Worm (Caenorhabditis elegans) whole organism, young adult: ENCODE data around the gene cld-9.
A peak's percentile ranks its signal among the peaks of the same experiment; 100 is the strongest.

Source experiments
- B0035.1 ChIP-seq: sonication (generic microtip); optimal IDR thresholded peaks from 2 replicates; lab custom pipeline; 2016; ENCODE audit warnings: missing genetic modification characterization, mild to moderate bottlenecking, missing compliant biosample characterization, missing genotype, missing genetic modification reagents
- B0261.1 ChIP-seq: sonication (generic microtip); optimal IDR thresholded peaks from 2 replicates; lab custom pipeline; 2016; ENCODE audit warnings: mild to moderate bottlenecking, missing genetic modification characterization, moderate library complexity, missing compliant biosample characterization
- C06A6.2 ChIP-seq: fragments of 200-800 bp; sonication (Bioruptor generic); conservative IDR thresholded peaks from 2 replicates; pipeline ENCODE4 v1.3.6; 2022; ENCODE audit warnings: missing genetic modification characterization, missing compliant biosample characterization
- C17E4.6 ChIP-seq: fragments of 200-800 bp; sonication (Bioruptor generic); IDR thresholded peaks from 2 replicates; pipeline ENCODE4 v1.3.6; 2022; ENCODE audit warnings: missing genetic modification reagents, missing genetic modification characterization, missing compliant biosample characterization
- F10E7.11 ChIP-seq: sonication (generic microtip); optimal IDR thresholded peaks from 2 replicates; lab custom pipeline; 2017; ENCODE audit warnings: mild to moderate bottlenecking, missing genetic modification characterization, moderate library complexity, missing compliant biosample characterization
- F23B12.7 ChIP-seq: sonication (generic microtip); optimal IDR thresholded peaks from 2 replicates; lab custom pipeline; 2017; ENCODE audit warnings: missing genetic modification characterization, mild to moderate bottlenecking, missing compliant biosample characterization, antibody characterized with exemption, moderate library complexity; ENCODE audit not compliant: insufficient read depth
- F57A8.1 ChIP-seq: fragments of 200-800 bp; sonication (Bioruptor generic); optimal IDR thresholded peaks from 2 replicates; lab custom pipeline; 2018; ENCODE audit warnings: mild to moderate bottlenecking, missing genetic modification characterization, moderate library complexity, missing compliant biosample characterization
- K12H6.12 ChIP-seq: fragments of 200-800 bp; sonication (Bioruptor generic); optimal IDR thresholded peaks from 2 replicates; lab custom pipeline; 2018; ENCODE audit warnings: mild to moderate bottlenecking, missing genetic modification characterization, missing compliant biosample characterization
- T07F8.4 ChIP-seq: sonication (generic microtip); optimal IDR thresholded peaks from 2 replicates; lab custom pipeline; 2016; ENCODE audit warnings: mild to moderate bottlenecking, missing genetic modification characterization, moderate library complexity, missing compliant biosample characterization
- Y53G8AR.9 ChIP-seq: fragments of 200-800 bp; sonication (Bioruptor generic); conservative IDR thresholded peaks from 2 replicates; pipeline ENCODE4 v1.3.6; 2022; ENCODE audit warnings: missing genetic modification reagents, missing genetic modification characterization, missing compliant biosample characterization
- Y79H2A.3 ChIP-seq: fragments of 200-800 bp; sonication (Bioruptor generic); conservative IDR thresholded peaks from 2 replicates; pipeline ENCODE4 v1.3.6; 2022; ENCODE audit warnings: missing genetic modification reagents, missing genetic modification characterization, missing compliant biosample characterization
- akir-1 ChIP-seq: fragments of 200-800 bp; sonication (Bioruptor generic); optimal IDR thresholded peaks from 2 replicates; lab custom pipeline; 2018; ENCODE audit warnings: mild to moderate bottlenecking, missing genetic modification characterization, moderate library complexity, missing compliant biosample characterization
- attf-5 ChIP-seq: fragments of 200-800 bp; sonication (Bioruptor generic); optimal IDR thresholded peaks from 2 replicates; lab custom pipeline; 2018; ENCODE audit warnings: mild to moderate bottlenecking, missing genetic modification characterization, missing compliant biosample characterization
- ccch-3 ChIP-seq: fragments of 200-800 bp; sonication (Bioruptor generic); optimal IDR thresholded peaks from 2 replicates; lab custom pipeline; 2018; ENCODE audit warnings: mild to moderate bottlenecking, missing genetic modification characterization, missing compliant biosample characterization
- cebp-2 ChIP-seq: fragments of 200-800 bp; sonication (Bioruptor generic); IDR thresholded peaks from 2 replicates; pipeline ENCODE4 v1.3.6; 2022; ENCODE audit warnings: missing genetic modification characterization, missing compliant biosample characterization
- ceh-27 ChIP-seq: fragments of 200-800 bp; sonication (Bioruptor generic); optimal IDR thresholded peaks from 2 replicates; lab custom pipeline; 2018; ENCODE audit warnings: mild to moderate bottlenecking, missing genetic modification characterization, moderate library complexity, missing compliant biosample characterization
- ceh-40 ChIP-seq: fragments of 200-800 bp; sonication (Bioruptor generic); IDR thresholded peaks from 2 replicates; pipeline ENCODE4 v1.3.6; 2022; ENCODE audit warnings: missing genetic modification characterization, missing compliant biosample characterization
- die-1 ChIP-seq: sonication (generic microtip); optimal IDR thresholded peaks from 2 replicates; lab custom pipeline; 2016; ENCODE audit warnings: missing genotype, mild to moderate bottlenecking, missing genetic modification characterization, missing compliant biosample characterization
- dox-1 ChIP-seq: fragments of 200-800 bp; sonication (Bioruptor generic); IDR thresholded peaks from 2 replicates; pipeline ENCODE4 v1.3.6; 2022; ENCODE audit warnings: missing genetic modification reagents, missing genetic modification characterization, missing compliant biosample characterization
- dpff-1 ChIP-seq: sonication (generic microtip); optimal IDR thresholded peaks from 2 replicates; lab custom pipeline; 2017; ENCODE audit warnings: mild to moderate bottlenecking, missing genetic modification characterization, missing compliant biosample characterization
- dpl-1 ChIP-seq: fragments of 150-350 bp; optimal IDR thresholded peaks from 2 replicates; lab custom pipeline; 2014; ENCODE audit warnings: missing biosample characterization, missing genetic modification reagents, missing genetic modification characterization
- egl-18 ChIP-seq: fragments of 200-800 bp; sonication (Bioruptor generic); IDR thresholded peaks from 2 replicates; pipeline ENCODE4 v1.3.6; 2022; ENCODE audit warnings: missing genetic modification reagents, missing genetic modification characterization, missing compliant biosample characterization
- egrh-3 ChIP-seq: fragments of 200-800 bp; sonication (Bioruptor generic); IDR thresholded peaks from 2 replicates; pipeline ENCODE4 v1.3.6; 2022; ENCODE audit warnings: missing genetic modification reagents, missing genetic modification characterization, missing compliant biosample characterization
- him-1 ChIP-seq: sonication (generic microtip); optimal IDR thresholded peaks from 2 replicates; lab custom pipeline; 2016; ENCODE audit warnings: missing genotype, missing genetic modification reagents, missing genetic modification characterization, missing compliant biosample characterization
- hlh-26 ChIP-seq: fragments of 200-800 bp; sonication (Bioruptor generic); conservative IDR thresholded peaks from 2 replicates; pipeline ENCODE4 v1.3.6; 2022; ENCODE audit warnings: missing genetic modification reagents, missing genetic modification characterization, missing compliant biosample characterization
- hmg-1.2 ChIP-seq: fragments of 200-800 bp; sonication (Bioruptor generic); IDR thresholded peaks from 2 replicates; pipeline ENCODE4 v1.3.6; 2022; ENCODE audit warnings: missing genetic modification reagents, missing genetic modification characterization, missing compliant biosample characterization
- hmg-20 ChIP-seq: fragments of 200-800 bp; sonication (Bioruptor generic); IDR thresholded peaks from 2 replicates; pipeline ENCODE4 v1.3.6; 2022; ENCODE audit warnings: missing genetic modification reagents, missing genetic modification characterization, missing compliant biosample characterization
- let-526 ChIP-seq: fragments of 200-800 bp; sonication (Bioruptor generic); IDR thresholded peaks from 2 replicates; pipeline ENCODE4 v1.3.6; 2022; ENCODE audit warnings: missing genetic modification reagents, missing genetic modification characterization, missing compliant biosample characterization
- let-607 ChIP-seq, 2 experiments: fragments of 200-800 bp in 1 of 2; sonication (Bioruptor generic) in 1 of 2; sonication (generic microtip) in 1 of 2; optimal IDR thresholded peaks; 2 replicates each; lab custom pipeline; 2016 to 2018; ENCODE audit warnings: mild to moderate bottlenecking in 2 of 2, missing compliant biosample characterization in 2 of 2, missing genetic modification characterization in 2 of 2, moderate library complexity in 2 of 2, missing genotype in 1 of 2
- lin-35 ChIP-seq, 3 experiments: fragments of 150-350 bp in 2 of 3; sonication (generic microtip) in 1 of 3; optimal IDR thresholded peaks; 2 replicates each; lab custom pipeline; 2014 to 2018; ENCODE audit warnings: missing biosample characterization in 3 of 3, missing genetic modification characterization in 3 of 3, missing genetic modification reagents in 3 of 3
- lin-54 ChIP-seq: fragments of 200-800 bp; sonication (Bioruptor generic); optimal IDR thresholded peaks from 2 replicates; lab custom pipeline; 2018; ENCODE audit warnings: mild to moderate bottlenecking, missing genetic modification characterization, missing compliant biosample characterization
- madf-3 ChIP-seq: fragments of 200-800 bp; sonication (Bioruptor generic); IDR thresholded peaks from 2 replicates; pipeline ENCODE4 v1.3.6; 2022; ENCODE audit warnings: missing genetic modification reagents, missing genetic modification characterization, missing compliant biosample characterization
- madf-6 ChIP-seq: fragments of 200-800 bp; sonication (Bioruptor generic); IDR thresholded peaks from 2 replicates; pipeline ENCODE4 v1.3.6; 2022; ENCODE audit warnings: missing genetic modification reagents, missing genetic modification characterization, missing compliant biosample characterization
- madf-8 ChIP-seq: fragments of 200-800 bp; sonication (Bioruptor generic); conservative IDR thresholded peaks from 2 replicates; pipeline ENCODE4 v1.3.6; 2022; ENCODE audit warnings: missing genetic modification reagents, missing genetic modification characterization, missing compliant biosample characterization
- nhr-179 ChIP-seq: sonication (generic microtip); optimal IDR thresholded peaks from 2 replicates; lab custom pipeline; 2016; ENCODE audit warnings: mild to moderate bottlenecking, missing genetic modification characterization, missing compliant biosample characterization
- nhr-27 ChIP-seq: fragments of 200-800 bp; sonication (Bioruptor generic); optimal IDR thresholded peaks from 2 replicates; lab custom pipeline; 2018; ENCODE audit warnings: mild to moderate bottlenecking, missing genetic modification characterization, moderate library complexity, missing compliant biosample characterization
- nhr-80 ChIP-seq: sonication (generic microtip); optimal IDR thresholded peaks from 2 replicates; lab custom pipeline; 2016; ENCODE audit warnings: missing genetic modification characterization, missing compliant biosample characterization
- rec-8 ChIP-seq, 2 experiments: sonication (generic microtip); optimal IDR thresholded peaks; 2 replicates each; lab custom pipeline; 2016; ENCODE audit warnings: mild to moderate bottlenecking in 2 of 2, missing genetic modification characterization in 2 of 2, missing genetic modification reagents in 2 of 2, missing genotype in 2 of 2, missing biosample characterization in 1 of 2, missing compliant biosample characterization in 1 of 2, moderate library complexity in 1 of 2
- sdz-38 ChIP-seq: sonication (generic microtip); optimal IDR thresholded peaks from 2 replicates; lab custom pipeline; 2016; ENCODE audit warnings: missing genotype, missing genetic modification characterization, missing compliant biosample characterization
- snpc-3.4 ChIP-seq: sonication (generic microtip); optimal IDR thresholded peaks from 2 replicates; lab custom pipeline; 2017; ENCODE audit warnings: missing genetic modification characterization, mild to moderate bottlenecking, missing compliant biosample characterization, antibody characterized with exemption, moderate library complexity, missing genotype, missing genetic modification reagents
- tbp1 ChIP-seq: fragments of 200-800 bp; sonication (Bioruptor generic); optimal IDR thresholded peaks from 2 replicates; lab custom pipeline; 2018; ENCODE audit warnings: mild to moderate bottlenecking, missing genetic modification characterization, missing compliant biosample characterization
- tbx-9 ChIP-seq: sonication (generic microtip); optimal IDR thresholded peaks from 2 replicates; lab custom pipeline; 2016; ENCODE audit warnings: borderline replicate concordance, missing genetic modification characterization, inconsistent platforms, missing compliant biosample characterization
- tlf-1 ChIP-seq: fragments of 200-800 bp; sonication (Bioruptor generic); optimal IDR thresholded peaks from 2 replicates; lab custom pipeline; 2018; ENCODE audit warnings: mild to moderate bottlenecking, missing genetic modification characterization, missing compliant biosample characterization
- zfh-2 ChIP-seq: fragments of 200-800 bp; sonication (Bioruptor generic); conservative IDR thresholded peaks from 2 replicates; pipeline ENCODE4 v1.3.6; 2022; ENCODE audit warnings: missing genetic modification reagents, missing genetic modification characterization, missing compliant biosample characterization
- zim-3 ChIP-seq: sonication (generic microtip); optimal IDR thresholded peaks from 2 replicates; lab custom pipeline; 2017; ENCODE audit warnings: mild to moderate bottlenecking, missing genetic modification characterization, moderate library complexity, missing compliant biosample characterization
- ztf-25 ChIP-seq: fragments of 200-800 bp; sonication (Bioruptor generic); IDR thresholded peaks from 2 replicates; pipeline ENCODE4 v1.3.6; 2022; ENCODE audit warnings: missing genetic modification reagents, missing genetic modification characterization, missing compliant biosample characterization
- ztf-26 ChIP-seq: sonication (generic microtip); optimal IDR thresholded peaks from 2 replicates; lab custom pipeline; 2017; ENCODE audit warnings: missing genetic modification characterization, missing compliant biosample characterization
- ztf-6 ChIP-seq: fragments of 200-800 bp; sonication (Bioruptor generic); IDR thresholded peaks from 2 replicates; pipeline ENCODE4 v1.3.6; 2022; ENCODE audit warnings: missing genetic modification reagents, missing genetic modification characterization, missing compliant biosample characterization

Gene cld-9

DNA sequence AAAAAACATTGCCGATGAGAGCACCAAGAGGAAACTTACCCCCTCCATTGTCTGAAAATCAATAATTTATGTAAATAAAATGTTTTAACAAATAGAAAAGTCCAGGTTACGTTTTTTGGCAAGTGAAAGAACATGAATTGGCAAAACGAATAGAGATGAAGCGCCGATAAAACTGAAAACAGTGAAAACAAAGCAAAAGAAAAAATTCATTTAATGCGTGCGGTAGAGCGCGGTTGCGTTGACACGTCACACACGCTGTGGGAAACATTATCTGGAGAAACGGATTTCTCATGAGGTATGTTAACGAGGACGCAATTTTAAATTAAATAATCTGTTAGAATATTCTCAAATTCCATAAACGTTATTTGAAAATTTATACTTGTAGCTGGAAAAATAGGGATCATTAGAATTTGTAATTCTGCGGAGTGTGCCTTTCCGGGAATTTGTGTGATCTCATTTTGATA, 36.4 kb downstream of the cld-9 start, which contains the start of gene zipt-9 (continued):
- TF ChIP-seq C17E4.6 (GFP tag; lab: Robert Waterston, UW) (no peak), Y53G8AR.9 (GFP tag; lab: Robert Waterston, UW) (no peak), F57A8.1 (GFP tag; lab: Kevin White, UChicago) (no peak), nhr-179 (no peak), ccch-3 (GFP tag; lab: Kevin White, UChicago) (peak; percentile 64), rec-8 (tag; optimal IDR thresholded peaks at IDR 0.05; lab: Kevin White, UChicago) (peak in 1 of 2 experiments; percentile 24), let-526 (no peak), madf-3 (no peak), hmg-1.2 (peak; percentile 57), dpl-1 (GFP tag; lab: Kevin White, UChicago) (no peak), F10E7.11 (no peak), nhr-27 (tag; lab: Kevin White, UChicago) (no peak), B0261.1 (tag; lab: Kevin White, UChicago) (no peak), zfh-2 (no peak), akir-1 (GFP tag; lab: Kevin White, UChicago) (peak; percentile 35), madf-8 (GFP tag; lab: Robert Waterston, UW) (peak; percentile 22; the same call in 1 of the 2 replicates), T07F8.4 (tag; lab: Kevin White, UChicago) (no peak), C06A6.2 (GFP tag; lab: Robert Waterston, UW) (no peak), madf-6 (GFP tag; lab: Robert Waterston, UW) (no peak; the same call in 1 of the 2 replicates), K12H6.12 (tag; lab: Kevin White, UChicago) (peak; percentile 64), ceh-40 (GFP tag; lab: Robert Waterston, UW) (no peak), snpc-3.4 (tag; lab: Kevin White, UChicago) (no peak), B0035.1 (tag; lab: Kevin White, UChicago) (no peak), let-607 (tag; optimal IDR thresholded peaks at IDR 0.05; lab: Kevin White, UChicago) (peak in 1 of 2 experiments; percentile 44), sdz-38 (tag; lab: Kevin White, UChicago) (no peak), Y79H2A.3 (no peak), lin-35 (GFP tag; optimal IDR thresholded peaks at IDR 0.05; lab: Kevin White, UChicago) (no peak), F23B12.7 (tag; lab: Kevin White, UChicago) (peak; percentile 68), tlf-1 (GFP tag; lab: Kevin White, UChicago) (no peak), attf-5 (GFP tag; lab: Kevin White, UChicago) (peak; percentile 80), dpff-1 (tag; lab: Kevin White, UChicago) (no peak), nhr-80 (tag; lab: Kevin White, UChicago) (peak; percentile 49), hlh-26 (GFP tag; lab: Robert Waterston, UW) (no peak), hmg-20 (no peak), tbx-9 (tag; lab: Kevin White, UChicago) (no peak), ceh-27 (GFP tag; lab: Kevin White, UChicago) (peak; percentile 80), tbp1 (peak; percentile 36), dox-1 (GFP tag; lab: Robert Waterston, UW) (peak; percentile 80), zim-3 (no peak), egrh-3 (GFP tag; lab: Robert Waterston, UW) (no peak), egl-18 (GFP tag; lab: Robert Waterston, UW) (no peak), lin-54 (GFP tag; lab: Kevin White, UChicago) (peak; percentile 58), ztf-6 (no peak), ztf-26 (tag; lab: Kevin White, UChicago) (no peak), ztf-25 (GFP tag; lab: Robert Waterston, UW) (0 out of 2 replicates have a peak, but pooled peaks have one; percentile 51), die-1 (tag; lab: Kevin White, UChicago) (no peak), cebp-2 (GFP tag; lab: Robert Waterston, UW) (no peak), him-1 (peak; percentile 24)
